Worm (Caenorhabditis elegans) whole organism, L1 larva: Measurements from ENCODE around the gene srh-236.

Source experiments
- aly-2 ChIP-seq: fragments of 150-350 bp; optimal IDR thresholded peaks from 2 replicates; lab custom pipeline; 2014; ENCODE audit warnings: missing biosample characterization, missing genetic modification characterization
- ama-1 ChIP-seq: fragments of 150-350 bp; optimal IDR thresholded peaks from 2 replicates; lab custom pipeline; 2014
- fos-1 ChIP-seq: fragments of 150-350 bp; optimal IDR thresholded peaks from 2 replicates; lab custom pipeline; 2014; ENCODE audit warnings: missing biosample characterization, missing genetic modification characterization
- hpl-2 ChIP-seq: fragments of 150-350 bp; optimal IDR thresholded peaks from 2 replicates; lab custom pipeline; 2014; ENCODE audit warnings: missing biosample characterization, missing genetic modification reagents, missing genetic modification characterization
- nhr-76 ChIP-seq: sonication (generic microtip); optimal IDR thresholded peaks from 2 replicates; lab custom pipeline; 2017; ENCODE audit warnings: missing biosample characterization, missing genetic modification characterization
- nhr-85 ChIP-seq: sonication (generic microtip); peaks from one replicate; lab custom pipeline; 2016; ENCODE audit warnings: missing genetic modification characterization, inconsistent platforms, missing compliant biosample characterization

DNA sequence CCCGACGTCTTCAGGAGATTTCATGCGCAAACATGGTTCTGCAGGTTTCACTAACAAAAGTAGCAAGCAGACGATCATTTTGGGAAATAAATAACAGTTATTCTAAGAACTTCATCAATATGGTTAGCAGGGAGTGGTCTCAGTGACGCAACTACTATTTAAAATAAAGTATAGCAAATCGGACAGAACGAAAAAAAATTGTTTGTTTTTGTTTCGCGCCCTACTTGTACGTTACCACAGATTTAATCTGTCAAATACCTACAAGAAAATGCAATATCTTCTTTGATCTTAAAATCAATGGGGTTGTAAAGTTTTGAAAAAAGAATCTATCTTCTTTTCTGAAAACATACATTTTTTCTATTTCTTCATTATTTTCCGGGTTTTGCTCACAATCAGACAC, 12.9 kb downstream of the srh-236 start, which contains the start of gene srz-96:
- no peak for TF ChIP-seq ama-1 (lab: Kevin White, UChicago)
- no peak for TF ChIP-seq fos-1
- TF ChIP-seq hpl-2, result no peak
- TF ChIP-seq aly-2, result no peak
- TF ChIP-seq nhr-85 (tag; lab: Kevin White, UChicago), result no peak
- TF ChIP-seq nhr-76 (tag; lab: Kevin White, UChicago), result no peak
